Worm (Caenorhabditis elegans): ENCODE results near the gene D2023.4.

Gene D2023.4

ce11 chrV:11858299-11858698 is 32.7 kb upstream of the D2023.4 start:
- TF ChIP-seq nfya-1 (tag; optimal IDR thresholded peaks at IDR 0.05; ENCODE audit: insufficient read depth): no peak
- TF ChIP-seq egl-27 (tag; optimal IDR thresholded peaks at IDR 0.05): no peak
- peak; percentile 78 for TF ChIP-seq elt-1 (tag; optimal IDR thresholded peaks at IDR 0.05)
- TF ChIP-seq nhr-23 (tag; optimal IDR thresholded peaks at IDR 0.05): peak; percentile 15

DNA sequence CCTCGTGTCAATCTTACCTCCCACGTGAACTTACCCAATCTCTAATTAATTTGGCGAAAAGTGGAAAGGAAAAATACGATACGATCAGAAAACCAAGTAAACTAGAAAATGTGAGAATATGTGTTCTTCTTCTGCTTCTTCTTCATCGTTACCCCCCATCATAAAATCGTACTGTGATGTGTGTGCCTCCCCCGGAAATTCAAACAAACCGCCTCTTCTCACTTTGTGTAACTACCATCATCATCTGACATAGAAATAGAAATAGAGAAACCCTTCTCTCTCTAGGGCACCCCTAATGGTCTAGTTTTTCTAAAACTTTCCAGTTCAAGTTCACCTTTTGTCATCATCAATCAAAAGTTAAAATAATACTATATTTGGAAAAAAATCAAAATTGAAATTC is 32.2 kb upstream of the D2023.4 start:
- TF ChIP-seq lin-39 (tag; optimal IDR thresholded peaks at IDR 0.05) (no peak), zag-1 (tag; optimal IDR thresholded peaks at IDR 0.05) (no peak), R02D3.7 (tag; optimal IDR thresholded peaks at IDR 0.05) (no peak), lsy-12 (tag; optimal IDR thresholded peaks at IDR 0.05) (no peak), lin-15B (tag; optimal IDR thresholded peaks at IDR 0.05) (no peak), skn-1 (tag; optimal IDR thresholded peaks at IDR 0.05) (no peak), nhr-237 (tag; optimal IDR thresholded peaks at IDR 0.05) (no peak), egl-5 (tag; optimal IDR thresholded peaks at IDR 0.05) (peak; percentile 65), ZK546.5 (tag; optimal IDR thresholded peaks at IDR 0.05) (no peak), nhr-43 (tag; optimal IDR thresholded peaks at IDR 0.05; ENCODE audit: poor library complexity, severe bottlenecking) (no peak), elt-3 (tag; optimal IDR thresholded peaks at IDR 0.05) (no peak), fos-1 (tag; optimal IDR thresholded peaks at IDR 0.05) (no peak), nhr-23 (tag; optimal IDR thresholded peaks at IDR 0.05) (peak; percentile 25), ceh-9 (tag; optimal IDR thresholded peaks at IDR 0.05) (no peak), hmg-11 (tag; optimal IDR thresholded peaks at IDR 0.05) (no peak), ztf-11 (tag; optimal IDR thresholded peaks at IDR 0.05) (no peak), elt-1 (tag; optimal IDR thresholded peaks at IDR 0.05) (no peak), eor-1 (tag; optimal IDR thresholded peaks at IDR 0.05) (no peak), nfya-1 (tag; optimal IDR thresholded peaks at IDR 0.05; ENCODE audit: insufficient read depth) (no peak), sea-2 (GFP tag; optimal IDR thresholded peaks at IDR 0.05) (no peak), pha-4 (tag; optimal IDR thresholded peaks at IDR 0.05) (no peak), ama-1 (optimal IDR thresholded peaks at IDR 0.05) (no peak), tbx-2 (tag; optimal IDR thresholded peaks at IDR 0.05) (no peak), ceh-82 (tag; optimal IDR thresholded peaks at IDR 0.05) (no peak), nhr-25 (tag; optimal IDR thresholded peaks at IDR 0.05) (peak; percentile 60)

DNA sequence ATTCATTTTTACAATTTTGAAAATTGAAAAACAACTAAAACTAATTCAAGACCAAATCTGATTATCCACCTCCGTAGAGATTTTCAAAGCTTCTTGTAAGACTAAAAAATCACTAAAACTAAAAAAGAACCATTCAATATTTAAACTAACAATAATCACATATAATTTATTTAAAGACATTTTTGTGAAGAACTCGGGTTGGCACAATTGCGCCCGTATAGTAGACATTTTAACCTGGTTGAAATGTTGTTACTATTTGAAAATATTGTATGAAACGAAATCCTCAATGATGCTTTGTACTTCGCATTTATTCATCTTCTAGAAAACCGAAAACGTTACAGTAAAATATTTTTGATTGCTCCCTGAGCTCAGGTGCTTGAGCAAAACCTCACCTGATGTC is 30.5 kb upstream of the D2023.4 start:
- TF ChIP-seq jun-1 (tag; optimal IDR thresholded peaks at IDR 0.05): no peak
- TF ChIP-seq fkh-10 (GFP tag; optimal IDR thresholded peaks at IDR 0.05): no peak
- no peak for TF ChIP-seq ztf-11 (tag; optimal IDR thresholded peaks at IDR 0.05)
- no peak for TF ChIP-seq pqm-1 (tag; optimal IDR thresholded peaks at IDR 0.05)
- TF ChIP-seq elt-1 (tag; optimal IDR thresholded peaks at IDR 0.05): no peak
- TF ChIP-seq daf-12 (tag; optimal IDR thresholded peaks at IDR 0.05): no peak
- no peak for TF ChIP-seq mdl-1 (tag; optimal IDR thresholded peaks at IDR 0.05)
- no peak for TF ChIP-seq ZK546.5 (tag; optimal IDR thresholded peaks at IDR 0.05)
- TF ChIP-seq snpc-4 (tag; optimal IDR thresholded peaks at IDR 0.05): no peak
- TF ChIP-seq hmg-11 (tag; optimal IDR thresholded peaks at IDR 0.05): no peak
- no peak for TF ChIP-seq R02D3.7 (tag; optimal IDR thresholded peaks at IDR 0.05)
- TF ChIP-seq unc-39 (tag; optimal IDR thresholded peaks at IDR 0.05): no peak
- TF ChIP-seq nhr-28 (tag; optimal IDR thresholded peaks at IDR 0.05): no peak
- no peak for TF ChIP-seq nhr-76 (tag; optimal IDR thresholded peaks at IDR 0.05)

- TF ChIP-seq egl-27 (tag; optimal IDR thresholded peaks at IDR 0.05) (no peak), nhr-67 (tag; optimal IDR thresholded peaks at IDR 0.05) (no peak), ceh-9 (tag; optimal IDR thresholded peaks at IDR 0.05) (no peak)
Observed at ce11 chrV:11854905-11855304, 29.3 kb upstream of the D2023.4 start.

- TF ChIP-seq nhr-23 (tag; optimal IDR thresholded peaks at IDR 0.05) (no peak), elt-2 (tag; optimal IDR thresholded peaks at IDR 0.05) (peak; percentile 33), nhr-11 (tag; optimal IDR thresholded peaks at IDR 0.05) (no peak), pqm-1 (tag; optimal IDR thresholded peaks at IDR 0.05) (no peak), mdl-1 (tag; optimal IDR thresholded peaks at IDR 0.05) (no peak), hmg-11 (tag; optimal IDR thresholded peaks at IDR 0.05) (no peak), pha-4 (tag; optimal IDR thresholded peaks at IDR 0.05) (peak; percentile 20), ceh-28 (tag; optimal IDR thresholded peaks at IDR 0.05) (no peak), mml-1 (tag; optimal IDR thresholded peaks at IDR 0.05) (no peak)
Observed at ce11 chrV:11853723-11854122, 28.2 kb upstream of the D2023.4 start.

Data from whole organism, L3 larva.